Fruit fly (Drosophila melanogaster): ENCODE data around the gene CG9109.

Gene CG9109

DNA sequence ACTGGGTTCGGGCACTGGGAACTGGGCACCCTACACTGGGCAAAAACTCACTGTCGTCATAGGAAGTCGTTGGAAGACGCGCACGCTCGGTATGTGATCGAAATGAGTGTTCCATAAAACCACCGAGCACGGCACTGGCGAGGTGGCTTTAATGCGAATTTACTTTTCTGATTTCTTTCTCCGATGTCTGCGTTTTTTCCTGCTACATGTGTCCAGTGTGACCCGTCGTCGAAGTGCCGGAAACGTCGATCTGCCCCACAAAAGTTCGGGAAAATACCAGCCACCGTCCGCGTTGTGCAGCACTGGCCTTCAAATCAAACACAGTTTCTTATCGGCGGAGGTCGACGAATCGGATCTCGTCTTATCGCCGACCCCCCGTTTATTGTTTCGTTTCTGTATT, 35.0 kb downstream of the CG9109 start, which contains the start of gene Kdm5 (continued):
- TF ChIP-seq CG4617 (GFP tag; optimal IDR thresholded peaks at IDR 0.05; ENCODE audit: borderline replicate concordance) (peak; percentile 87), Bteb2 (GFP tag; optimal IDR thresholded peaks at IDR 0.05) (no peak), zfh1 (GFP tag; IDR thresholded peaks at IDR 0.05) (peak; percentile 73), Poxn (GFP tag; IDR thresholded peaks at IDR 0.05) (no peak), jumu (GFP tag; optimal IDR thresholded peaks at IDR 0.05) (peak; percentile 37), Xbp1 (GFP tag; optimal IDR thresholded peaks at IDR 0.05) (peak; percentile 23), chinmo (GFP tag; IDR thresholded peaks at IDR 0.05; ENCODE audit: partially characterized antibody) (0 out of 4 replicates have a peak, but pooled peaks have one; percentile 59), CG34422 (GFP tag; IDR thresholded peaks at IDR 0.05) (peak; percentile 65; the same call in 2 of the 3 replicates), zen2 (GFP tag; IDR thresholded peaks at IDR 0.05; ENCODE audit: partially characterized antibody) (no peak), Fer3 (tag; optimal IDR thresholded peaks at IDR 0.05) (peak; percentile 11), dpn (GFP tag; optimal IDR thresholded peaks at IDR 0.05) (peak in 1 of 2 experiments; percentile 39), sisA (GFP tag; IDR thresholded peaks at IDR 0.05) (no peak), CG11695 (GFP tag; IDR thresholded peaks at IDR 0.05) (no peak), Stat92E (GFP tag; optimal IDR thresholded peaks at IDR 0.05) (peak in 1 of 3 experiments; percentile 4), sd (tag; optimal IDR thresholded peaks at IDR 0.05) (no peak), CG6175 (GFP tag; IDR thresholded peaks at IDR 0.05) (no peak), ems (GFP tag; optimal IDR thresholded peaks at IDR 0.05) (no peak), tx (GFP tag; optimal IDR thresholded peaks at IDR 0.05) (peak; percentile 11), CG6813 (GFP tag; optimal IDR thresholded peaks at IDR 0.05) (peak; percentile 39), CG17359 (tag; optimal IDR thresholded peaks at IDR 0.05) (no peak), zf30C (GFP tag; optimal IDR thresholded peaks at IDR 0.05) (no peak), CG30020 (tag; optimal IDR thresholded peaks at IDR 0.05) (peak; percentile 1), CG18011 (GFP tag; optimal IDR thresholded peaks at IDR 0.05) (no peak), ac (GFP tag; optimal IDR thresholded peaks at IDR 0.05) (no peak), abd-A (tag; optimal IDR thresholded peaks at IDR 0.05) (no peak), CHES-1-like (GFP tag; optimal IDR thresholded peaks at IDR 0.05) (peak; percentile 56), HLH3B (GFP tag; IDR thresholded peaks at IDR 0.05) (0 out of 2 replicates have a peak, but pooled peaks have one; percentile 28), h (optimal IDR thresholded peaks at IDR 0.05) (no peak), dmrt99B (tag; optimal IDR thresholded peaks at IDR 0.05) (no peak), CG8944 (GFP tag; optimal IDR thresholded peaks at IDR 0.05) (peak; percentile 23), CG12659 (GFP tag; optimal IDR thresholded peaks at IDR 0.05) (peak; percentile 76), CG18599 (GFP tag; optimal IDR thresholded peaks at IDR 0.05) (peak; percentile 25), esg (GFP tag; conservative IDR thresholded peaks at IDR 0.05) (no peak), lov (optimal IDR thresholded peaks at IDR 0.05) (no peak), lov (GFP tag; IDR thresholded peaks at IDR 0.05) (no peak), CG10147 (GFP tag; optimal IDR thresholded peaks at IDR 0.05) (no peak), CG2116 (GFP tag; optimal IDR thresholded peaks at IDR 0.05) (peak; percentile 26), CG8924 (tag; optimal IDR thresholded peaks at IDR 0.05) (peak; percentile 7), Deaf1 (tag; optimal IDR thresholded peaks at IDR 0.05) (peak; percentile 61), bcd (GFP tag; optimal IDR thresholded peaks at IDR 0.05) (peak; percentile 52), CG10979 (tag; optimal IDR thresholded peaks at IDR 0.05) (no peak), lmd (GFP tag; IDR thresholded peaks at IDR 0.05) (peak; percentile 25; the same call in 1 of the 2 replicates), peb (GFP tag; IDR thresholded peaks at IDR 0.05) (no peak), CG15514 (GFP tag; optimal IDR thresholded peaks at IDR 0.05) (peak; percentile 69), mld (GFP tag; IDR thresholded peaks at IDR 0.05; ENCODE audit: partially characterized antibody) (no peak), Ptx1 (GFP tag; IDR thresholded peaks at IDR 0.05) (no peak), pzg (GFP tag; optimal IDR thresholded peaks at IDR 0.05) (peak; percentile 92), Sin3A (optimal IDR thresholded peaks at IDR 0.05) (peak; percentile 49), CG1603 (tag; optimal IDR thresholded peaks at IDR 0.05) (peak; percentile 82), pb (GFP tag; optimal IDR thresholded peaks at IDR 0.05) (peak; percentile 46), MBD-R2 (GFP tag; IDR thresholded peaks at IDR 0.05) (peak; percentile 67)
